Fruit fly (Drosophila melanogaster): ENCODE results near the gene CG12535.

The CG12535 gene

dm6 chrX:3433646-3434097 is 15.1 kb downstream of the CG12535 start:
- peak; percentile 75 for TF ChIP-seq CG17801 (GFP tag; optimal IDR thresholded peaks at IDR 0.05; ENCODE audit: partially characterized antibody)

- TF ChIP-seq CG17801 (GFP tag; optimal IDR thresholded peaks at IDR 0.05; ENCODE audit: partially characterized antibody): peak; percentile 85
Measured at dm6 chrX:3432928-3433327, 15.8 kb downstream of the CG12535 start.

- peak; percentile 28 for TF ChIP-seq CG17801 (GFP tag; optimal IDR thresholded peaks at IDR 0.05; ENCODE audit: partially characterized antibody)
Measured at dm6 chrX:3431641-3432040, 17.1 kb downstream of the CG12535 start.

- TF ChIP-seq CG17801 (GFP tag; optimal IDR thresholded peaks at IDR 0.05; ENCODE audit: partially characterized antibody): no peak
Measured at dm6 chrX:3429952-3430351, 18.8 kb downstream of the CG12535 start.

dm6 chrX:3427614-3427965 is 21.2 kb downstream of the CG12535 start:
- peak; percentile 68 for TF ChIP-seq CG17801 (GFP tag; optimal IDR thresholded peaks at IDR 0.05; ENCODE audit: partially characterized antibody)

dm6 chrX:3426803-3427613 is 21.7 kb downstream of the CG12535 start:
- TF ChIP-seq CG17801 (GFP tag; optimal IDR thresholded peaks at IDR 0.05; ENCODE audit: partially characterized antibody): no peak

dm6 chrX:3424963-3425362 is 23.8 kb downstream of the CG12535 start:
- no peak for TF ChIP-seq CG17801 (GFP tag; optimal IDR thresholded peaks at IDR 0.05; ENCODE audit: partially characterized antibody)

- no peak for TF ChIP-seq CG17801 (GFP tag; optimal IDR thresholded peaks at IDR 0.05; ENCODE audit: partially characterized antibody)
Measured at dm6 chrX:3423199-3423768, 25.5 kb downstream of the CG12535 start.

dm6 chrX:3414003-3414767 is 34.6 kb downstream of the CG12535 start:
- no peak for TF ChIP-seq CG17801 (GFP tag; optimal IDR thresholded peaks at IDR 0.05; ENCODE audit: partially characterized antibody)

dm6 chrX:3412855-3413254 is 35.9 kb downstream of the CG12535 start:
- TF ChIP-seq CG17801 (GFP tag; optimal IDR thresholded peaks at IDR 0.05; ENCODE audit: partially characterized antibody): no peak

dm6 chrX:3411812-3412211 is 36.9 kb downstream of the CG12535 start:
- no peak for TF ChIP-seq CG17801 (GFP tag; optimal IDR thresholded peaks at IDR 0.05; ENCODE audit: partially characterized antibody)

dm6 chrX:3411411-3411810 is 37.3 kb downstream of the CG12535 start:
- no peak for TF ChIP-seq CG17801 (GFP tag; optimal IDR thresholded peaks at IDR 0.05; ENCODE audit: partially characterized antibody)

- TF ChIP-seq CG17801 (GFP tag; optimal IDR thresholded peaks at IDR 0.05; ENCODE audit: partially characterized antibody): no peak
Measured at dm6 chrX:3408609-3409237, 40.0 kb downstream of the CG12535 start.

- TF ChIP-seq CG17801 (GFP tag; optimal IDR thresholded peaks at IDR 0.05; ENCODE audit: partially characterized antibody): no peak
Measured at dm6 chrX:3407760-3408608, 40.8 kb downstream of the CG12535 start.

Measured in ovary, adult (tissue).